Fruit fly (Drosophila melanogaster) whole organism, embryonic: Measurements from ENCODE around the gene CG1951.
A peak's percentile ranks its signal among the peaks of the same experiment; 100 is the strongest.

Experiments used
- Atf3 ChIP-seq: fragments of 200-800 bp; sonication (Bioruptor generic); optimal IDR thresholded peaks from 3 replicates; lab custom pipeline; 2016; ENCODE audit warnings: missing biosample characterization, missing genetic modification characterization
- CG10209 ChIP-seq: fragments of 200-800 bp; sonication (Bioruptor generic); optimal IDR thresholded peaks from 3 replicates; lab custom pipeline; 2017; ENCODE audit warnings: missing biosample characterization, mild to moderate bottlenecking, missing genetic modification characterization, missing genetic modification reagents
- CG10565 ChIP-seq: fragments of 200-800 bp; sonication (Bioruptor generic); optimal IDR thresholded peaks from 3 replicates; lab custom pipeline; 2016; ENCODE audit warnings: missing biosample characterization, mild to moderate bottlenecking, missing genetic modification characterization
- CG10654 ChIP-seq: fragments of 200-800 bp; sonication (Bioruptor generic); optimal IDR thresholded peaks from 2 replicates; lab custom pipeline; 2016; ENCODE audit warnings: missing biosample characterization, missing genetic modification characterization
- CG11695 ChIP-seq: fragments of 200-800 bp; sonication (Bioruptor generic); IDR thresholded peaks from 3 replicates; pipeline ENCODE4 v1.3.6; 2022; ENCODE audit warnings: missing biosample characterization, missing genetic modification characterization
- CG12071 ChIP-seq: fragments of 200-800 bp; sonication (Bioruptor generic); optimal IDR thresholded peaks from 3 replicates; lab custom pipeline; 2018; ENCODE audit warnings: missing biosample characterization, mild to moderate bottlenecking, missing genetic modification characterization
- CG12155 ChIP-seq: fragments of 200-800 bp; sonication (Bioruptor generic); optimal IDR thresholded peaks from 3 replicates; lab custom pipeline; 2016; ENCODE audit warnings: missing biosample characterization, missing genetic modification characterization
- CG12219 ChIP-seq: fragments of 200-800 bp; sonication (Bioruptor generic); optimal IDR thresholded peaks from 3 replicates; lab custom pipeline; 2018; ENCODE audit warnings: missing biosample characterization, mild to moderate bottlenecking, missing genetic modification characterization
- CG13296 ChIP-seq: fragments of 200-800 bp; sonication (Bioruptor generic); optimal IDR thresholded peaks from 3 replicates; lab custom pipeline; 2018; ENCODE audit warnings: missing biosample characterization, mild to moderate bottlenecking, missing genetic modification characterization
- CG13894 ChIP-seq: fragments of 200-800 bp; sonication (Bioruptor generic); optimal IDR thresholded peaks from 3 replicates; lab custom pipeline; 2018; ENCODE audit warnings: missing biosample characterization, mild to moderate bottlenecking, missing genetic modification characterization, moderate library complexity
- CG14710 ChIP-seq: fragments of 200-800 bp; sonication (Bioruptor generic); optimal IDR thresholded peaks from 3 replicates; lab custom pipeline; 2019; ENCODE audit warnings: missing biosample characterization, mild to moderate bottlenecking, missing genetic modification characterization, moderate library complexity
- CG17359 ChIP-seq: fragments of 200-800 bp; sonication (Bioruptor generic); optimal IDR thresholded peaks from 3 replicates; lab custom pipeline; 2018; ENCODE audit warnings: missing biosample characterization, mild to moderate bottlenecking, missing genetic modification characterization, moderate library complexity
- CG17802 ChIP-seq: fragments of 200-800 bp; sonication (Bioruptor generic); optimal IDR thresholded peaks from 2 replicates; lab custom pipeline; 2018; ENCODE audit warnings: missing biosample characterization, mild to moderate bottlenecking, missing genetic modification characterization, moderate library complexity
- CG18262 ChIP-seq: fragments of 200-800 bp; optimal IDR thresholded peaks from 3 replicates; lab custom pipeline; 2019; ENCODE audit warnings: missing biosample characterization, mild to moderate bottlenecking, missing genetic modification characterization, moderate library complexity
- CG18599 ChIP-seq: fragments of 200-800 bp; sonication (Bioruptor generic); optimal IDR thresholded peaks from 3 replicates; lab custom pipeline; 2017; ENCODE audit warnings: missing biosample characterization, missing genetic modification characterization, mild to moderate bottlenecking, moderate library complexity, missing genetic modification reagents
- CG2129 ChIP-seq: fragments of 200-800 bp; sonication (Bioruptor generic); IDR thresholded peaks from 2 replicates; pipeline ENCODE4 v1.3.6; 2022; ENCODE audit warnings: missing biosample characterization, missing genetic modification characterization; ENCODE audit not compliant: partially characterized antibody
- CG2875 ChIP-seq: fragments of 200-800 bp; sonication (Bioruptor generic); optimal IDR thresholded peaks from 2 replicates; lab custom pipeline; 2017; ENCODE audit warnings: missing biosample characterization, mild to moderate bottlenecking, missing genetic modification characterization, missing genetic modification reagents
- CG32772 ChIP-seq: fragments of 200-800 bp; sonication (Bioruptor generic); IDR thresholded peaks from 2 replicates; pipeline ENCODE4 v1.3.6; 2022; ENCODE audit warnings: missing biosample characterization, missing genetic modification characterization
- CG33213 ChIP-seq: fragments of 200-800 bp; sonication (Bioruptor generic); optimal IDR thresholded peaks from 3 replicates; lab custom pipeline; 2016; ENCODE audit warnings: missing biosample characterization, missing genetic modification characterization
- CG4424 ChIP-seq: fragments of 200-800 bp; sonication (Bioruptor generic); optimal IDR thresholded peaks from 3 replicates; lab custom pipeline; 2016; ENCODE audit warnings: missing biosample characterization, missing genetic modification characterization
- CG6689 ChIP-seq: fragments of 200-800 bp; sonication (Bioruptor generic); IDR thresholded peaks from 2 replicates; pipeline ENCODE4 v1.3.6; 2022; ENCODE audit warnings: missing biosample characterization, missing genetic modification characterization
- CG7556 ChIP-seq: fragments of 200-800 bp; sonication (Bioruptor generic); optimal IDR thresholded peaks from 2 replicates; lab custom pipeline; 2017; ENCODE audit warnings: missing biosample characterization, mild to moderate bottlenecking, missing genetic modification characterization
- CG7839 ChIP-seq: fragments of 200-800 bp; sonication (Bioruptor generic); optimal IDR thresholded peaks from 3 replicates; lab custom pipeline; 2018; ENCODE audit warnings: missing biosample characterization, mild to moderate bottlenecking, missing genetic modification characterization, moderate library complexity
- CG9215 ChIP-seq: fragments of 200-800 bp; sonication (Bioruptor generic); IDR thresholded peaks from 2 replicates; pipeline ENCODE4 v1.3.6; 2022; ENCODE audit warnings: missing biosample characterization, missing genetic modification characterization
- CG9609 ChIP-seq: fragments of 200-800 bp; sonication (Bioruptor generic); optimal IDR thresholded peaks from 3 replicates; lab custom pipeline; 2016; ENCODE audit warnings: missing biosample characterization, missing genetic modification characterization
- CG9817 ChIP-seq: fragments of 200-800 bp; sonication (Bioruptor generic); optimal IDR thresholded peaks from 2 replicates; lab custom pipeline; 2018; ENCODE audit warnings: missing biosample characterization, mild to moderate bottlenecking, missing genetic modification characterization, moderate library complexity
- CTCF ChIP-seq: fragments of 200-800 bp; sonication (Bioruptor generic); optimal IDR thresholded peaks from 2 replicates; lab custom pipeline; 2017; ENCODE audit warnings: missing biosample characterization, mild to moderate bottlenecking, missing genetic modification characterization, moderate library complexity
- D19A ChIP-seq: fragments of 200-800 bp; optimal IDR thresholded peaks from 3 replicates; lab custom pipeline; 2019; ENCODE audit warnings: missing biosample characterization, mild to moderate bottlenecking, missing genetic modification characterization, moderate library complexity
- Meics ChIP-seq: fragments of 200-800 bp; sonication (Bioruptor generic); optimal IDR thresholded peaks from 2 replicates; lab custom pipeline; 2017; ENCODE audit warnings: missing biosample characterization, mild to moderate bottlenecking, missing genetic modification characterization
- NFAT ChIP-seq: fragments of 200-800 bp; sonication (Bioruptor generic); IDR thresholded peaks from 2 replicates; pipeline ENCODE4 v1.3.6; 2022; ENCODE audit warnings: missing biosample characterization, missing genetic modification characterization
- Ptx1 ChIP-seq: fragments of 200-800 bp; sonication (Bioruptor generic); IDR thresholded peaks from 2 replicates; pipeline ENCODE4 v1.3.6; 2022; ENCODE audit warnings: missing biosample characterization, missing genetic modification characterization
- Rx ChIP-seq: fragments of 200-800 bp; sonication (Bioruptor generic); IDR thresholded peaks from 2 replicates; pipeline ENCODE4 v1.3.6; 2022; ENCODE audit warnings: missing biosample characterization, missing genetic modification characterization
- crc ChIP-seq: fragments of 200-800 bp; sonication (Bioruptor generic); optimal IDR thresholded peaks from 2 replicates; lab custom pipeline; 2016; ENCODE audit warnings: missing biosample characterization, missing genetic modification characterization
- dysf ChIP-seq: fragments of 200-800 bp; sonication (Bioruptor generic); IDR thresholded peaks from 3 replicates; pipeline ENCODE4 v1.3.6; 2022; ENCODE audit warnings: missing biosample characterization, missing genetic modification characterization
- gcm ChIP-seq: fragments of 200-800 bp; sonication (Bioruptor generic); optimal IDR thresholded peaks from 2 replicates; lab custom pipeline; 2019; ENCODE audit warnings: missing biosample characterization, mild to moderate bottlenecking, missing genetic modification characterization, moderate library complexity
- gfzf ChIP-seq: fragments of 200-800 bp; sonication (Bioruptor generic); optimal IDR thresholded peaks from 2 replicates; lab custom pipeline; 2016; ENCODE audit warnings: missing biosample characterization, mild to moderate bottlenecking, missing genetic modification characterization, moderate library complexity
- grau ChIP-seq: fragments of 200-800 bp; optimal IDR thresholded peaks from 3 replicates; lab custom pipeline; 2019; ENCODE audit warnings: missing biosample characterization, mild to moderate bottlenecking, missing genetic modification characterization, moderate library complexity
- her ChIP-seq: fragments of 200-800 bp; sonication (Bioruptor generic); optimal IDR thresholded peaks from 2 replicates; lab custom pipeline; 2016; ENCODE audit warnings: missing biosample characterization, missing genetic modification characterization
- mam ChIP-seq: fragments of 200-800 bp; sonication (Bioruptor generic); optimal IDR thresholded peaks from 3 replicates; lab custom pipeline; 2016; ENCODE audit warnings: missing biosample characterization, missing genetic modification characterization
- nau ChIP-seq: fragments of 200-800 bp; sonication (Bioruptor generic); optimal IDR thresholded peaks from 3 replicates; lab custom pipeline; 2017; ENCODE audit warnings: missing biosample characterization, mild to moderate bottlenecking, missing genetic modification characterization, missing genetic modification reagents
- pb ChIP-seq: fragments of 200-800 bp; sonication (Bioruptor generic); optimal IDR thresholded peaks from 3 replicates; lab custom pipeline; 2016; ENCODE audit warnings: missing biosample characterization, missing genetic modification characterization
- peb ChIP-seq: fragments of 200-800 bp; sonication (Bioruptor generic); IDR thresholded peaks from 2 replicates; pipeline ENCODE4 v1.3.6; 2022; ENCODE audit warnings: missing biosample characterization, missing genetic modification characterization
- pnt ChIP-seq: fragments of 200-800 bp; sonication (Bioruptor generic); optimal IDR thresholded peaks from 3 replicates; lab custom pipeline; 2016; ENCODE audit warnings: missing biosample characterization, missing genetic modification characterization
- sens ChIP-seq: fragments of 200-800 bp; sonication (Bioruptor generic); peaks from one replicate; lab custom pipeline; 2016; ENCODE audit warnings: missing biosample characterization, missing genetic modification characterization
- stwl ChIP-seq: fragments of 200-800 bp; sonication (Bioruptor generic); optimal IDR thresholded peaks from 3 replicates; lab custom pipeline; 2018; ENCODE audit warnings: missing biosample characterization, mild to moderate bottlenecking, missing genetic modification characterization, moderate library complexity
- tgo ChIP-seq: fragments of 200-800 bp; sonication (Bioruptor generic); IDR thresholded peaks from 3 replicates; pipeline ENCODE4 v1.3.6; 2022; ENCODE audit warnings: missing biosample characterization, missing genetic modification characterization
- unpg ChIP-seq: fragments of 200-800 bp; sonication (Bioruptor generic); optimal IDR thresholded peaks from 3 replicates; lab custom pipeline; 2018; ENCODE audit warnings: missing biosample characterization, mild to moderate bottlenecking, missing genetic modification characterization, moderate library complexity
- wek ChIP-seq: fragments of 200-800 bp; sonication (Bioruptor generic); optimal IDR thresholded peaks from 3 replicates; lab custom pipeline; 2018; ENCODE audit warnings: missing biosample characterization, mild to moderate bottlenecking, missing genetic modification characterization, moderate library complexity
- zfh1 ChIP-seq: fragments of 200-800 bp; sonication (Bioruptor generic); IDR thresholded peaks from 3 replicates; pipeline ENCODE4 v1.3.6; 2022; ENCODE audit warnings: missing biosample characterization, missing genetic modification characterization
- zfh2 ChIP-seq: fragments of 200-800 bp; sonication (Bioruptor generic); optimal IDR thresholded peaks from 2 replicates; lab custom pipeline; 2016; ENCODE audit warnings: missing biosample characterization, missing genetic modification characterization

Gene CG1951

DNA sequence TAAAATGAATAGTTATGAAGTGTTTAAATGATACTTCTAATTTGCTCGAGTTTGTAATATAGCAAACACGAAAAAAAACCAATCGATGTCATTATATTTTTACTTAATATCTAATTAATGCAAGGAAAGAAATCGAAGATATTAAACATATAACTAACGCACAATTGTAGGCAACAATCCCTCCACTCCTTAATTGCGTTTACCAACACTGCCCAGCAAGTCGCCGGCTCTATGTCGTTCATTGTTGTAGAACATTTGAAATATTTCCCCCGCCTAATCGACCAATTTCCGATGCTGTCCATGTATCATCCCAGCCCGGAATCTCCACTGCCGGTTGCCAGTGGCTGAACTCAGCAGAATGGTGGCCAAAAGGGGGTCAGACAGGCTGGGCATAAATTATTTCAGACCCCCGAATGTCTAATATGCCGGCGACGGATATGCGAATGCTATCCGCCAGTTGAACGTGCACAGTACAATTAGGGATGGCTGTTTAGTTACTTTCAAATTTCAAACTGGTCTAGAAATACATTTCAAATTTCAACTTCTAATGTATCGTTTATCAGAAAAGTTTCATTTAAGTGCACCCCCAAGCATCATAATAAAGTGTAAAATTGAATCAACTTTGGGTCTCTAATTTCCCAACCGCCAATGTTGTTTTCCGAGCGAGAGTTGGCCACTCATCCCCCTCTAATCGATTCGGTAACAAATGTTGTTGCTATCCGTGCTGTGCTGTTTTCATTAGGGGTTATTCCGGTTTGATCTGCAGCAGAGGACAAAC, 41.6 kb downstream of the CG1951 start (continued):
- TF ChIP-seq CG7839 (peak; percentile 59), grau (tag; lab: Kevin White, UChicago) (peak; percentile 49), pnt (GFP tag; lab: Kevin White, UChicago) (no peak), Atf3 (GFP tag; lab: Kevin White, UChicago) (no peak), wek (GFP tag; lab: Kevin White, UChicago) (no peak), CG17359 (tag; lab: Kevin White, UChicago) (peak; percentile 32), crc (GFP tag; lab: Kevin White, UChicago) (peak; percentile 13), her (GFP tag; lab: Kevin White, UChicago) (peak; percentile 3), zfh1 (peak; percentile 45; the same call in 1 of the 3 replicates), CG9215 (GFP tag; lab: Robert Waterston, UW) (peak; percentile 31; the same call in 1 of the 2 replicates), CG17802 (tag; lab: Kevin White, UChicago) (no peak), NFAT (GFP tag; lab: Robert Waterston, UW) (no peak), dysf (GFP tag; lab: Robert Waterston, UW) (peak; percentile 57), CG2875 (GFP tag; lab: Kevin White, UChicago) (no peak), CG14710 (tag; lab: Kevin White, UChicago) (peak; percentile 3), CG12219 (GFP tag; lab: Kevin White, UChicago) (peak; percentile 29), CG12155 (GFP tag; lab: Kevin White, UChicago) (no peak), gcm (GFP tag; lab: Kevin White, UChicago) (peak; percentile 18), tgo (GFP tag; lab: Robert Waterston, UW) (peak; percentile 40; the same call in 1 of the 3 replicates), CG12071 (GFP tag; lab: Kevin White, UChicago) (peak; percentile 31), CG13894 (tag; lab: Kevin White, UChicago) (peak; percentile 32), CG10654 (peak; percentile 15), CG13296 (peak; percentile 43), pb (peak; percentile 40), unpg (GFP tag; lab: Kevin White, UChicago) (peak; percentile 16), CG2129 (GFP tag; lab: Robert Waterston, UW) (no peak), mam (GFP tag; lab: Kevin White, UChicago) (peak; percentile 49), CG9817 (tag; lab: Kevin White, UChicago) (peak; percentile 42), CG10209 (GFP tag; lab: Kevin White, UChicago) (peak; percentile 32), CG32772 (GFP tag; lab: Robert Waterston, UW) (peak; percentile 43), CG7556 (GFP tag; lab: Kevin White, UChicago) (peak; percentile 57), CG9609 (GFP tag; lab: Kevin White, UChicago) (no peak), CG10565 (no peak), peb (no peak), CG33213 (GFP tag; lab: Kevin White, UChicago) (no peak), CG18262 (peak; percentile 29), Rx (GFP tag; lab: Robert Waterston, UW) (no peak), CG4424 (peak; percentile 32), CG11695 (GFP tag; lab: Robert Waterston, UW) (peak; percentile 71; the same call in 1 of the 3 replicates), zfh2 (peak; percentile 44), CTCF (GFP tag; lab: Kevin White, UChicago) (no peak), sens (peak; percentile 85), CG18599 (GFP tag; lab: Kevin White, UChicago) (peak; percentile 82), stwl (tag; lab: Kevin White, UChicago) (peak; percentile 50), Meics (GFP tag; lab: Kevin White, UChicago) (peak; percentile 46), Ptx1 (GFP tag; lab: Robert Waterston, UW) (0 out of 2 replicates have a peak, but pooled peaks have one; percentile 38), nau (GFP tag; lab: Kevin White, UChicago) (peak; percentile 0), CG6689 (GFP tag; lab: Robert Waterston, UW) (peak; percentile 55), D19A (tag; lab: Kevin White, UChicago) (peak; percentile 37), gfzf (GFP tag; lab: Kevin White, UChicago) (no peak)
